Worm (Caenorhabditis elegans) whole organism, L1 larva: ENCODE data around the gene ccch-5.

ENCODE experiments used
- dpl-1 ChIP-seq, 3 experiments: fragments of 150-350 bp in 2 of 3; sonication (generic microtip) in 1 of 3; optimal IDR thresholded peaks; 2 replicates each; lab custom pipeline; 2014 to 2017; ENCODE audit warnings: missing biosample characterization in 3 of 3, missing genetic modification characterization in 3 of 3, missing genetic modification reagents in 3 of 3
- elt-3 ChIP-seq, 6 experiments: fragments of 150-350 bp in 1 of 6; sonication (generic microtip); optimal IDR thresholded peaks; 2 replicates each; lab custom pipeline; 2017 to 2018; ENCODE audit warnings: missing biosample characterization in 6 of 6, missing genetic modification characterization in 6 of 6, inconsistent platforms in 1 of 6
- ets-5 ChIP-seq: fragments of 200-800 bp; sonication (Bioruptor generic); IDR thresholded peaks from 2 replicates; pipeline ENCODE4 v1.3.6; 2022; ENCODE audit warnings: missing genetic modification characterization, missing compliant biosample characterization
- fkh-10 ChIP-seq: sonication (generic microtip); optimal IDR thresholded peaks from 2 replicates; lab custom pipeline; 2017; ENCODE audit warnings: missing biosample characterization, missing genetic modification reagents, missing genetic modification characterization
- mdl-1 ChIP-seq, 2 experiments: fragments of 150-350 bp; optimal IDR thresholded peaks; 2 replicates each; lab custom pipeline; 2014 to 2017; ENCODE audit warnings: missing biosample characterization in 2 of 2, missing genetic modification characterization in 2 of 2, inconsistent platforms in 1 of 2
- snpc-4 ChIP-seq: fragments of 150-350 bp; optimal IDR thresholded peaks from 2 replicates; lab custom pipeline; 2014; ENCODE audit warnings: missing biosample characterization, missing genetic modification characterization
- unc-30 ChIP-seq: sonication (generic microtip); optimal IDR thresholded peaks from 2 replicates; lab custom pipeline; 2017; ENCODE audit warnings: missing biosample characterization, missing genetic modification characterization
- unc-62 ChIP-seq: fragments of 150-350 bp; optimal IDR thresholded peaks from 2 replicates; lab custom pipeline; 2014; ENCODE audit warnings: missing biosample characterization, missing genetic modification reagents, missing genetic modification characterization
- zag-1 ChIP-seq: fragments of 150-350 bp; optimal IDR thresholded peaks from 2 replicates; lab custom pipeline; 2014; ENCODE audit warnings: missing biosample characterization, missing genetic modification characterization
- ztf-11 ChIP-seq, 2 experiments: sonication (generic microtip); optimal IDR thresholded peaks; 2 replicates each; lab custom pipeline; 2016 to 2017; ENCODE audit warnings: missing genetic modification characterization in 2 of 2, missing biosample characterization in 1 of 2, missing compliant biosample characterization in 1 of 2

DNA sequence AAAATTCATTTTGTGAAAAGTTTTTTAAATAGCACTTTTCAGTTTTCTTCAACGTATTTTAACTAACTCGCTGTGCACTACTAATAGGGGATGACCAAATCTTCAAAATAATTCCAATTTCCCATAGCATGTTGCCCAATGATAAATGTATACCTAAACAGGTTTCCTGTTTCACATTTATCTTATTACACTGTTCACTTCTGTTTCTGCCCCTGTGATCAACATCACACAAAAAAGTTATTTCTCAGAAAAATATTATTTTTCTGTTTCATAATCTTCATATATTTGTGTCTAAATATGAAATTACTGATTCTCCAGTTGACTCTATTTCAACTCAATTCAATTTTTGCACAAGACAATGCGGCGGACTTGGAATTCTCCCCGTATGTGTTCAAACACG is 31.1 kb downstream of the ccch-5 start, which contains the start of gene Y41E3.22:
- no peak for TF ChIP-seq ets-5
- no peak for TF ChIP-seq unc-62 (GFP tag; lab: Kevin White, UChicago)
- TF ChIP-seq ztf-11 (tag; optimal IDR thresholded peaks at IDR 0.05; lab: Kevin White, UChicago), result no peak
- no peak for TF ChIP-seq fkh-10 (GFP tag; lab: Kevin White, UChicago)
- no peak for TF ChIP-seq dpl-1 (GFP tag; optimal IDR thresholded peaks at IDR 0.05; lab: Kevin White, UChicago)
- TF ChIP-seq snpc-4 (tag; lab: Kevin White, UChicago), result no peak
- no peak for TF ChIP-seq unc-30 (tag; lab: Kevin White, UChicago)
- TF ChIP-seq zag-1 (tag; lab: Kevin White, UChicago), result no peak
- no peak for TF ChIP-seq mdl-1 (tag; optimal IDR thresholded peaks at IDR 0.05; lab: Kevin White, UChicago)
- TF ChIP-seq elt-3 (tag; optimal IDR thresholded peaks at IDR 0.05; lab: Kevin White, UChicago), result no peak
